Fruit fly (Drosophila melanogaster) whole organism, prepupa: ENCODE results near the gene Evi5.
A peak's percentile ranks its signal among the peaks of the same experiment; 100 is the strongest.

Experiments
- Blimp-1 ChIP-seq: fragments of 200-800 bp; sonication (Bioruptor generic); optimal IDR thresholded peaks from 3 replicates; lab custom pipeline; 2017; ENCODE audit warnings: missing biosample characterization, missing genetic modification characterization, mild to moderate bottlenecking, moderate library complexity, missing genetic modification reagents
- CG10631 ChIP-seq: fragments of 200-800 bp; sonication (Bioruptor generic); optimal IDR thresholded peaks from 2 replicates; lab custom pipeline; 2016; ENCODE audit warnings: missing biosample characterization, missing genetic modification characterization
- CG10669 ChIP-seq: fragments of 200-800 bp; sonication (Bioruptor generic); optimal IDR thresholded peaks from 3 replicates; lab custom pipeline; 2018; ENCODE audit warnings: missing biosample characterization, mild to moderate bottlenecking, missing genetic modification characterization, moderate library complexity
- CG11294 ChIP-seq: fragments of 200-800 bp; sonication (Bioruptor generic); IDR thresholded peaks from 2 replicates; pipeline ENCODE4 v1.3.6; 2022; ENCODE audit warnings: missing biosample characterization, missing genetic modification characterization
- CG15336 ChIP-seq: fragments of 200-800 bp; sonication (Bioruptor generic); IDR thresholded peaks from 2 replicates; pipeline ENCODE4 v1.3.6; 2022; ENCODE audit warnings: missing biosample characterization, missing genetic modification characterization
- CG1621 ChIP-seq: fragments of 200-800 bp; sonication (Bioruptor generic); optimal IDR thresholded peaks from 3 replicates; lab custom pipeline; 2018; ENCODE audit warnings: missing biosample characterization, mild to moderate bottlenecking, missing genetic modification characterization
- CG16779 ChIP-seq: fragments of 200-800 bp; sonication (Bioruptor generic); optimal IDR thresholded peaks from 3 replicates; lab custom pipeline; 2017; ENCODE audit warnings: missing biosample characterization, mild to moderate bottlenecking, missing genetic modification characterization
- CG3032 ChIP-seq: fragments of 200-800 bp; optimal IDR thresholded peaks from 2 replicates; lab custom pipeline; 2019; ENCODE audit warnings: missing biosample characterization, mild to moderate bottlenecking, missing genetic modification characterization, moderate library complexity
- CG31627 ChIP-seq: fragments of 200-800 bp; sonication (Bioruptor generic); optimal IDR thresholded peaks from 3 replicates; lab custom pipeline; 2016; ENCODE audit warnings: missing biosample characterization, missing genetic modification characterization
- CG32006 ChIP-seq: fragments of 200-800 bp; sonication (Bioruptor generic); optimal IDR thresholded peaks from 3 replicates; lab custom pipeline; 2017; ENCODE audit warnings: missing biosample characterization, mild to moderate bottlenecking, missing genetic modification characterization
- CG4318 ChIP-seq: fragments of 200-800 bp; sonication (Bioruptor generic); optimal IDR thresholded peaks from 3 replicates; lab custom pipeline; 2017; ENCODE audit warnings: missing biosample characterization, mild to moderate bottlenecking, missing genetic modification characterization
- CG6163 ChIP-seq: fragments of 200-800 bp; sonication (Bioruptor generic); IDR thresholded peaks from 3 replicates; pipeline ENCODE4 v1.3.6; 2022; ENCODE audit warnings: missing biosample characterization, missing genetic modification characterization
- CG6276 ChIP-seq: fragments of 200-800 bp; sonication (Bioruptor generic); optimal IDR thresholded peaks from 2 replicates; lab custom pipeline; 2017; ENCODE audit warnings: missing biosample characterization, mild to moderate bottlenecking, missing genetic modification characterization
- CG6792 ChIP-seq: fragments of 200-800 bp; sonication (Bioruptor generic); optimal IDR thresholded peaks from 3 replicates; lab custom pipeline; 2016; ENCODE audit warnings: missing biosample characterization, missing genetic modification characterization
- CG6808 ChIP-seq: fragments of 200-800 bp; sonication (Bioruptor generic); optimal IDR thresholded peaks from 3 replicates; lab custom pipeline; 2017; ENCODE audit warnings: missing biosample characterization, missing genetic modification characterization, mild to moderate bottlenecking, moderate library complexity, missing genetic modification reagents
- CG6854 ChIP-seq: fragments of 200-800 bp; sonication (Bioruptor generic); optimal IDR thresholded peaks from 2 replicates; lab custom pipeline; 2017; ENCODE audit warnings: missing biosample characterization, mild to moderate bottlenecking, missing genetic modification characterization
- CG8319 ChIP-seq: fragments of 200-800 bp; sonication (Bioruptor generic); optimal IDR thresholded peaks from 3 replicates; lab custom pipeline; 2016; ENCODE audit warnings: missing biosample characterization, missing genetic modification characterization
- CG8632 ChIP-seq: fragments of 200-800 bp; sonication (Bioruptor generic); optimal IDR thresholded peaks from 3 replicates; lab custom pipeline; 2016; ENCODE audit warnings: missing biosample characterization, missing genetic modification characterization
- Eip75B ChIP-seq: fragments of 200-800 bp; sonication (Bioruptor generic); optimal IDR thresholded peaks from 3 replicates; lab custom pipeline; 2016; ENCODE audit warnings: missing biosample characterization, missing genetic modification characterization
- Eip78C ChIP-seq: fragments of 200-800 bp; sonication (Bioruptor generic); peaks from one replicate; lab custom pipeline; 2016; ENCODE audit warnings: missing biosample characterization, missing genetic modification characterization
- Eip93F ChIP-seq: fragments of 200-800 bp; sonication (Bioruptor generic); optimal IDR thresholded peaks from 2 replicates; lab custom pipeline; 2016; ENCODE audit warnings: missing biosample characterization, mild to moderate bottlenecking, missing genetic modification characterization
- Ets21C ChIP-seq: fragments of 200-800 bp; sonication (Bioruptor generic); optimal IDR thresholded peaks from 3 replicates; lab custom pipeline; 2016; ENCODE audit warnings: missing biosample characterization, missing genetic modification characterization
- Ets96B ChIP-seq: fragments of 200-800 bp; optimal IDR thresholded peaks from 2 replicates; lab custom pipeline; 2019; ENCODE audit warnings: missing biosample characterization, mild to moderate bottlenecking, missing genetic modification characterization, moderate library complexity
- Gug ChIP-seq: fragments of 200-800 bp; sonication (Bioruptor generic); IDR thresholded peaks from 2 replicates; pipeline ENCODE4 v1.3.6; 2022; ENCODE audit warnings: missing biosample characterization, missing genetic modification characterization
- Hr38 ChIP-seq: sonication (Bioruptor generic); optimal IDR thresholded peaks from 2 replicates; lab custom pipeline; 2016; ENCODE audit warnings: missing biosample characterization, missing genetic modification characterization
- Hr39 ChIP-seq: fragments of 200-800 bp; sonication (Bioruptor generic); optimal IDR thresholded peaks from 2 replicates; lab custom pipeline; 2016; ENCODE audit warnings: missing biosample characterization, missing genetic modification characterization
- Hr4 ChIP-seq: fragments of 200-800 bp; sonication (Bioruptor generic); optimal IDR thresholded peaks from 3 replicates; lab custom pipeline; 2016; ENCODE audit warnings: missing biosample characterization, missing genetic modification characterization
- Lpt ChIP-seq: fragments of 200-800 bp; sonication (Bioruptor generic); optimal IDR thresholded peaks from 3 replicates; lab custom pipeline; 2016; ENCODE audit warnings: missing biosample characterization, missing genetic modification characterization
- Met ChIP-seq: fragments of 200-800 bp; sonication (Bioruptor generic); optimal IDR thresholded peaks from 3 replicates; lab custom pipeline; 2016; ENCODE audit warnings: missing biosample characterization, missing genetic modification characterization
- OdsH ChIP-seq: fragments of 200-800 bp; sonication (Bioruptor generic); optimal IDR thresholded peaks from 3 replicates; lab custom pipeline; 2016; ENCODE audit warnings: missing biosample characterization, missing genetic modification characterization
- Smox ChIP-seq: fragments of 200-800 bp; sonication (Bioruptor generic); optimal IDR thresholded peaks from 3 replicates; lab custom pipeline; 2016; ENCODE audit warnings: missing biosample characterization, missing genetic modification characterization
- Sox102F ChIP-seq: fragments of 200-800 bp; sonication (Bioruptor generic); optimal IDR thresholded peaks from 2 replicates; lab custom pipeline; 2016; ENCODE audit warnings: missing biosample characterization, mild to moderate bottlenecking, missing genetic modification characterization
- acj6 ChIP-seq: fragments of 200-800 bp; sonication (Bioruptor generic); optimal IDR thresholded peaks from 3 replicates; lab custom pipeline; 2016; ENCODE audit warnings: missing biosample characterization, missing genetic modification characterization
- cyc ChIP-seq: fragments of 200-800 bp; sonication (Bioruptor generic); optimal IDR thresholded peaks from 3 replicates; lab custom pipeline; 2016; ENCODE audit warnings: missing biosample characterization, missing genetic modification characterization
- dac ChIP-seq: fragments of 200-800 bp; sonication (Bioruptor generic); optimal IDR thresholded peaks from 2 replicates; lab custom pipeline; 2017; ENCODE audit warnings: missing biosample characterization, mild to moderate bottlenecking, missing genetic modification characterization
- dsx ChIP-seq: fragments of 200-800 bp; optimal IDR thresholded peaks from 3 replicates; lab custom pipeline; 2019; ENCODE audit warnings: missing biosample characterization, mild to moderate bottlenecking, missing genetic modification characterization, moderate library complexity; ENCODE audit not compliant: poor library complexity, severe bottlenecking
- fd59A ChIP-seq: fragments of 200-800 bp; sonication (Bioruptor generic); optimal IDR thresholded peaks from 2 replicates; lab custom pipeline; 2017; ENCODE audit warnings: missing biosample characterization, mild to moderate bottlenecking, missing genetic modification characterization, missing genetic modification reagents
- fd85E ChIP-seq: fragments of 200-800 bp; sonication (Bioruptor generic); optimal IDR thresholded peaks from 3 replicates; lab custom pipeline; 2016; ENCODE audit warnings: missing biosample characterization, missing genetic modification characterization
- fkh ChIP-seq: fragments of 200-800 bp; sonication (Bioruptor generic); optimal IDR thresholded peaks from 3 replicates; lab custom pipeline; 2017; ENCODE audit warnings: missing biosample characterization, mild to moderate bottlenecking, missing genetic modification characterization, moderate library complexity
- lz ChIP-seq: fragments of 200-800 bp; sonication (Bioruptor generic); optimal IDR thresholded peaks from 3 replicates; lab custom pipeline; 2016; ENCODE audit warnings: missing biosample characterization, missing genetic modification characterization
- net ChIP-seq: fragments of 200-800 bp; sonication (Bioruptor generic); optimal IDR thresholded peaks from 3 replicates; lab custom pipeline; 2016; ENCODE audit warnings: missing biosample characterization, missing genetic modification characterization
- pdm3 ChIP-seq: fragments of 200-800 bp; sonication (Bioruptor generic); optimal IDR thresholded peaks from 3 replicates; lab custom pipeline; 2016; ENCODE audit warnings: missing biosample characterization, missing genetic modification characterization
- salr ChIP-seq, 2 experiments: fragments of 200-800 bp; sonication (Bioruptor generic); optimal IDR thresholded peaks; 3 replicates each; lab custom pipeline; 2016 to 2018; ENCODE audit warnings: missing biosample characterization in 2 of 2, missing genetic modification characterization in 2 of 2, mild to moderate bottlenecking in 1 of 2
- spab ChIP-seq: fragments of 200-800 bp; sonication (Bioruptor generic); optimal IDR thresholded peaks from 2 replicates; lab custom pipeline; 2017; ENCODE audit warnings: missing biosample characterization, mild to moderate bottlenecking, missing genetic modification characterization, missing genetic modification reagents
- ss ChIP-seq, 2 experiments: fragments of 200-800 bp; sonication (Bioruptor generic); optimal IDR thresholded peaks; 2 replicates in 1 of 2; 3 replicates in 1 of 2; lab custom pipeline; 2017 to 2018; ENCODE audit warnings: mild to moderate bottlenecking in 2 of 2, missing biosample characterization in 2 of 2, missing genetic modification characterization in 2 of 2, moderate library complexity in 1 of 2
- svp ChIP-seq: fragments of 200-800 bp; sonication (Bioruptor generic); peaks from one replicate; lab custom pipeline; 2016; ENCODE audit warnings: missing biosample characterization, missing genetic modification characterization
- topi ChIP-seq: fragments of 200-800 bp; sonication (Bioruptor generic); optimal IDR thresholded peaks from 3 replicates; lab custom pipeline; 2016; ENCODE audit warnings: missing biosample characterization, missing genetic modification characterization
- vri ChIP-seq: fragments of 200-800 bp; sonication (Bioruptor generic); optimal IDR thresholded peaks from 3 replicates; lab custom pipeline; 2016; ENCODE audit warnings: missing biosample characterization, mild to moderate bottlenecking, missing genetic modification characterization

Evi5 gene

dm6 chrX:11423277-11423717 lies 30.9 kb downstream of the Evi5 start (continued):
- TF ChIP-seq vri (peak; percentile 90), CG4318 (GFP tag; lab: Kevin White, UChicago) (no peak), Eip78C (GFP tag; lab: Kevin White, UChicago) (peak; percentile 78), CG31627 (GFP tag; lab: Kevin White, UChicago) (peak; percentile 93), Smox (GFP tag; lab: Kevin White, UChicago) (peak; percentile 87), CG10669 (peak; percentile 29), CG6792 (GFP tag; lab: Kevin White, UChicago) (peak; percentile 68), fkh (GFP tag; lab: Kevin White, UChicago) (peak; percentile 42), CG6163 (peak; percentile 75; the same call in 2 of the 3 replicates), spab (GFP tag; lab: Kevin White, UChicago) (no peak), Hr4 (GFP tag; lab: Kevin White, UChicago) (peak; percentile 76), fd59A (GFP tag; lab: Kevin White, UChicago) (no peak), CG6854 (GFP tag; lab: Kevin White, UChicago) (peak; percentile 62), Hr38 (no peak), dac (GFP tag; lab: Kevin White, UChicago) (no peak), CG6276 (GFP tag; lab: Kevin White, UChicago) (peak; percentile 70)

- no peak for TF ChIP-seq CG10669
- TF ChIP-seq fd85E (GFP tag; lab: Kevin White, UChicago), result no peak
- TF ChIP-seq CG11294 (GFP tag; lab: Robert Waterston, UW), result no peak
- TF ChIP-seq fkh (GFP tag; lab: Kevin White, UChicago), result peak; percentile 5
- TF ChIP-seq CG31627 (GFP tag; lab: Kevin White, UChicago), result no peak
- TF ChIP-seq svp, result peak; percentile 56
Measured at dm6 chrX:11422532-11422931, 31.7 kb downstream of the Evi5 start, which contains the start of gene Gs2. TSS of gene Gs2 (plus strand) at chrX:11422832.

- TF ChIP-seq net (GFP tag; lab: Kevin White, UChicago), result no peak
- TF ChIP-seq Eip78C (GFP tag; lab: Kevin White, UChicago), result peak; percentile 63
- TF ChIP-seq Smox (GFP tag; lab: Kevin White, UChicago), result no peak
- no peak for TF ChIP-seq ss (GFP tag; optimal IDR thresholded peaks at IDR 0.05; lab: Kevin White, UChicago)
- TF ChIP-seq Sox102F (GFP tag; lab: Kevin White, UChicago), result no peak
- no peak for TF ChIP-seq OdsH (GFP tag; lab: Kevin White, UChicago)
- TF ChIP-seq CG6808 (GFP tag; lab: Kevin White, UChicago), result no peak
- no peak for TF ChIP-seq Met (GFP tag; lab: Kevin White, UChicago)
- TF ChIP-seq vri, result no peak
- no peak for TF ChIP-seq CG32006 (GFP tag; lab: Kevin White, UChicago)
- TF ChIP-seq Gug (GFP tag; lab: Robert Waterston, UW), result no peak
- peak; percentile 29 for TF ChIP-seq topi
- no peak for TF ChIP-seq CG4318 (GFP tag; lab: Kevin White, UChicago)
- TF ChIP-seq pdm3 (GFP tag; lab: Kevin White, UChicago), result no peak
- peak; percentile 26 for TF ChIP-seq acj6 (GFP tag; lab: Kevin White, UChicago)
- TF ChIP-seq Ets96B (tag; lab: Kevin White, UChicago), result no peak
- no peak for TF ChIP-seq spab (GFP tag; lab: Kevin White, UChicago)
- no peak for TF ChIP-seq Ets21C
- TF ChIP-seq Eip93F, result no peak
- TF ChIP-seq Hr39 (GFP tag; lab: Kevin White, UChicago), result no peak
- no peak for TF ChIP-seq CG10631
- no peak for TF ChIP-seq CG8632
- no peak for TF ChIP-seq CG3032
- no peak for TF ChIP-seq CG6854 (GFP tag; lab: Kevin White, UChicago)
- no peak for TF ChIP-seq Blimp-1
- no peak for TF ChIP-seq CG16779 (tag; lab: Kevin White, UChicago)
- peak; percentile 19 for TF ChIP-seq Eip75B (GFP tag; lab: Kevin White, UChicago)
- no peak for TF ChIP-seq cyc (GFP tag; lab: Kevin White, UChicago)
- no peak for TF ChIP-seq dsx (GFP tag; lab: Kevin White, UChicago)
- TF ChIP-seq Lpt (GFP tag; lab: Kevin White, UChicago), result no peak
- peak; percentile 30 for TF ChIP-seq lz (GFP tag; lab: Kevin White, UChicago)
- no peak for TF ChIP-seq fd85E (GFP tag; lab: Kevin White, UChicago)
- no peak for TF ChIP-seq CG8319 (GFP tag; lab: Kevin White, UChicago)
- no peak for TF ChIP-seq salr (GFP tag; optimal IDR thresholded peaks at IDR 0.05; lab: Kevin White, UChicago)
- no peak for TF ChIP-seq CG15336 (GFP tag; lab: Robert Waterston, UW)
- TF ChIP-seq CG1621, result no peak
Measured at dm6 chrX:11422071-11422470, 32.1 kb downstream of the Evi5 start.
